Worm (Caenorhabditis elegans) whole organism, L1 larva: Measurements from ENCODE around the gene alh-1.
A peak's percentile ranks its signal among the peaks of the same experiment; 100 is the strongest.

ENCODE experiments used
- C04F5.9 ChIP-seq: sonication (generic microtip); optimal IDR thresholded peaks from 2 replicates; lab custom pipeline; 2016; ENCODE audit warnings: missing genetic modification characterization, missing compliant biosample characterization
- C16A3.4 ChIP-seq: fragments of 150-350 bp; optimal IDR thresholded peaks from 2 replicates; lab custom pipeline; 2014; ENCODE audit warnings: missing biosample characterization, missing genetic modification characterization
- C34B4.2 ChIP-seq: sonication (generic microtip); optimal IDR thresholded peaks from 2 replicates; lab custom pipeline; 2017; ENCODE audit warnings: mild to moderate bottlenecking, missing genetic modification characterization, missing compliant biosample characterization
- Y116A8C.19 ChIP-seq: sonication (generic microtip); optimal IDR thresholded peaks from 2 replicates; lab custom pipeline; 2016; ENCODE audit warnings: missing compliant biosample characterization, missing genetic modification characterization, borderline replicate concordance
- aha-1 ChIP-seq: fragments of 150-350 bp; optimal IDR thresholded peaks from 2 replicates; lab custom pipeline; 2014; ENCODE audit warnings: missing biosample characterization, missing genetic modification characterization
- alr-1 ChIP-seq: fragments of 200-800 bp; sonication (Bioruptor generic); optimal IDR thresholded peaks from 2 replicates; lab custom pipeline; 2018; ENCODE audit warnings: borderline replicate concordance, mild to moderate bottlenecking, missing genetic modification characterization, missing compliant biosample characterization
- aly-2 ChIP-seq: fragments of 150-350 bp; optimal IDR thresholded peaks from 2 replicates; lab custom pipeline; 2014; ENCODE audit warnings: missing biosample characterization, missing genetic modification characterization
- blmp-1 ChIP-seq: fragments of 150-350 bp; optimal IDR thresholded peaks from 2 replicates; lab custom pipeline; 2014; ENCODE audit warnings: missing biosample characterization, missing genetic modification characterization
- ceh-63 ChIP-seq: fragments of 200-800 bp; sonication (Bioruptor generic); optimal IDR thresholded peaks from 2 replicates; lab custom pipeline; 2018; ENCODE audit warnings: mild to moderate bottlenecking, missing genetic modification characterization, missing compliant biosample characterization
- ces-1 ChIP-seq: fragments of 150-350 bp; optimal IDR thresholded peaks from 2 replicates; lab custom pipeline; 2014; ENCODE audit warnings: missing biosample characterization, missing genetic modification reagents, missing genetic modification characterization
- dsc-1 ChIP-seq: sonication (generic microtip); optimal IDR thresholded peaks from 2 replicates; lab custom pipeline; 2016; ENCODE audit warnings: mild to moderate bottlenecking, missing genetic modification characterization, missing compliant biosample characterization
- efl-1 ChIP-seq, 4 experiments: fragments of 150-350 bp; optimal IDR thresholded peaks in 3 of 4; peaks in 1 of 4; 1 replicate in 1 of 4; 2 replicates in 3 of 4; lab custom pipeline; 2014; ENCODE audit warnings: missing biosample characterization in 2 of 4, missing genetic modification characterization in 2 of 4, missing genetic modification reagents in 2 of 4
- efl-3 ChIP-seq: fragments of 200-800 bp; sonication (Bioruptor generic); optimal IDR thresholded peaks from 2 replicates; lab custom pipeline; 2018; ENCODE audit warnings: mild to moderate bottlenecking, missing genetic modification characterization, missing compliant biosample characterization
- elt-3 ChIP-seq, 6 experiments: fragments of 150-350 bp in 1 of 6; sonication (generic microtip); optimal IDR thresholded peaks; 2 replicates each; lab custom pipeline; 2017 to 2018; ENCODE audit warnings: missing biosample characterization in 6 of 6, missing genetic modification characterization in 6 of 6, inconsistent platforms in 1 of 6
- ets-5 ChIP-seq: fragments of 200-800 bp; sonication (Bioruptor generic); IDR thresholded peaks from 2 replicates; pipeline ENCODE4 v1.3.6; 2022; ENCODE audit warnings: missing genetic modification characterization, missing compliant biosample characterization
- fkh-4 ChIP-seq: sonication (generic microtip); optimal IDR thresholded peaks from 2 replicates; lab custom pipeline; 2016; ENCODE audit warnings: missing compliant biosample characterization, missing genetic modification characterization, borderline replicate concordance
- fos-1 ChIP-seq: fragments of 150-350 bp; optimal IDR thresholded peaks from 2 replicates; lab custom pipeline; 2014; ENCODE audit warnings: missing biosample characterization, missing genetic modification characterization
- hlh-17 ChIP-seq: fragments of 200-800 bp; sonication (Bioruptor generic); optimal IDR thresholded peaks from 2 replicates; lab custom pipeline; 2018; ENCODE audit warnings: missing genetic modification characterization, mild to moderate bottlenecking, missing compliant biosample characterization, moderate library complexity, borderline replicate concordance
- hlh-4 ChIP-seq: sonication (generic microtip); optimal IDR thresholded peaks from 2 replicates; lab custom pipeline; 2016; ENCODE audit warnings: mild to moderate bottlenecking, missing genetic modification characterization, missing compliant biosample characterization
- hpl-2 ChIP-seq: fragments of 150-350 bp; optimal IDR thresholded peaks from 2 replicates; lab custom pipeline; 2014; ENCODE audit warnings: missing biosample characterization, missing genetic modification reagents, missing genetic modification characterization
- jun-1 ChIP-seq: fragments of 150-350 bp; optimal IDR thresholded peaks from 2 replicates; lab custom pipeline; 2014; ENCODE audit warnings: missing biosample characterization, missing genetic modification reagents, missing genetic modification characterization
- lin-13 ChIP-seq: fragments of 150-350 bp; optimal IDR thresholded peaks from 2 replicates; lab custom pipeline; 2014; ENCODE audit warnings: missing biosample characterization, missing genetic modification reagents, missing genetic modification characterization
- lin-35 ChIP-seq, 2 experiments: fragments of 150-350 bp; optimal IDR thresholded peaks; 2 replicates each; lab custom pipeline; 2014; ENCODE audit warnings: missing biosample characterization in 2 of 2, missing genetic modification characterization in 2 of 2, missing genetic modification reagents in 2 of 2
- lin-39 ChIP-seq: fragments of 150-350 bp; optimal IDR thresholded peaks from 2 replicates; lab custom pipeline; 2014; ENCODE audit warnings: missing biosample characterization, missing genetic modification reagents, missing genetic modification characterization
- lir-3 ChIP-seq: sonication (generic microtip); optimal IDR thresholded peaks from 2 replicates; lab custom pipeline; 2016; ENCODE audit warnings: mild to moderate bottlenecking, missing genetic modification characterization, moderate library complexity, missing compliant biosample characterization; ENCODE audit not compliant: poor library complexity
- mef-2 ChIP-seq: fragments of 150-350 bp; optimal IDR thresholded peaks from 2 replicates; lab custom pipeline; 2014; ENCODE audit warnings: missing biosample characterization, missing genetic modification characterization
- mep-1 ChIP-seq: fragments of 150-350 bp; optimal IDR thresholded peaks from 2 replicates; lab custom pipeline; 2014; ENCODE audit warnings: missing biosample characterization, missing genetic modification characterization
- nhr-19 ChIP-seq: fragments of 200-800 bp; sonication (Bioruptor generic); conservative IDR thresholded peaks from 2 replicates; pipeline ENCODE4 v1.3.6; 2022; ENCODE audit warnings: missing genetic modification characterization, missing compliant biosample characterization
- nhr-237 ChIP-seq: fragments of 150-350 bp; optimal IDR thresholded peaks from 2 replicates; lab custom pipeline; 2014; ENCODE audit warnings: missing biosample characterization, missing genetic modification characterization
- nhr-28 ChIP-seq: fragments of 150-350 bp; optimal IDR thresholded peaks from 2 replicates; lab custom pipeline; 2014; ENCODE audit warnings: missing biosample characterization, missing genetic modification characterization
- nhr-71 ChIP-seq: sonication (generic microtip); optimal IDR thresholded peaks from 2 replicates; lab custom pipeline; 2016; ENCODE audit warnings: mild to moderate bottlenecking, missing genetic modification characterization, moderate library complexity, missing compliant biosample characterization
- nhr-90 ChIP-seq: sonication (generic microtip); optimal IDR thresholded peaks from 2 replicates; lab custom pipeline; 2016; ENCODE audit warnings: mild to moderate bottlenecking, missing genetic modification characterization, missing compliant biosample characterization; ENCODE audit not compliant: poor library complexity
- pqm-1 ChIP-seq: sonication (generic microtip); optimal IDR thresholded peaks from 3 replicates; lab custom pipeline; 2017; ENCODE audit warnings: missing biosample characterization, missing genetic modification characterization
- skn-1 ChIP-seq: fragments of 150-350 bp; optimal IDR thresholded peaks from 2 replicates; lab custom pipeline; 2014; ENCODE audit warnings: missing biosample characterization, missing genetic modification characterization
- snpc-4 ChIP-seq: fragments of 150-350 bp; optimal IDR thresholded peaks from 2 replicates; lab custom pipeline; 2014; ENCODE audit warnings: missing biosample characterization, missing genetic modification characterization
- snu-23 ChIP-seq: sonication (generic microtip); optimal IDR thresholded peaks from 2 replicates; lab custom pipeline; 2016; ENCODE audit warnings: missing genetic modification characterization, missing compliant biosample characterization
- sox-4 ChIP-seq: sonication (generic microtip); optimal IDR thresholded peaks from 2 replicates; lab custom pipeline; 2016; ENCODE audit warnings: missing genetic modification characterization, missing compliant biosample characterization
- sptf-1 ChIP-seq: fragments of 150-350 bp; optimal IDR thresholded peaks from 2 replicates; lab custom pipeline; 2014; ENCODE audit warnings: missing biosample characterization, missing genetic modification characterization
- swsn-7 ChIP-seq: sonication (generic microtip); optimal IDR thresholded peaks from 2 replicates; lab custom pipeline; 2016; ENCODE audit warnings: missing genetic modification characterization, missing compliant biosample characterization
- tlp-1 ChIP-seq: fragments of 150-350 bp; optimal IDR thresholded peaks from 2 replicates; lab custom pipeline; 2014; ENCODE audit warnings: missing biosample characterization, missing genetic modification characterization
- unc-86 ChIP-seq: sonication (generic microtip); optimal IDR thresholded peaks from 2 replicates; lab custom pipeline; 2016; ENCODE audit warnings: missing genetic modification characterization, missing compliant biosample characterization
- unc-98 ChIP-seq: fragments of 200-800 bp; sonication (Bioruptor generic); IDR thresholded peaks from 2 replicates; pipeline ENCODE4 v1.3.6; 2022; ENCODE audit warnings: missing genetic modification characterization, missing compliant biosample characterization
- xbp-1 ChIP-seq: sonication (generic microtip); optimal IDR thresholded peaks from 2 replicates; lab custom pipeline; 2016; ENCODE audit warnings: missing genetic modification characterization, missing compliant biosample characterization
- zip-4 ChIP-seq: fragments of 200-800 bp; sonication (Bioruptor generic); optimal IDR thresholded peaks from 2 replicates; lab custom pipeline; 2018; ENCODE audit warnings: mild to moderate bottlenecking, missing genetic modification characterization, moderate library complexity, missing compliant biosample characterization
- ztf-11 ChIP-seq, 2 experiments: sonication (generic microtip); optimal IDR thresholded peaks; 2 replicates each; lab custom pipeline; 2016 to 2017; ENCODE audit warnings: missing genetic modification characterization in 2 of 2, missing biosample characterization in 1 of 2, missing compliant biosample characterization in 1 of 2
- ztf-4 ChIP-seq: fragments of 150-350 bp; optimal IDR thresholded peaks from 2 replicates; lab custom pipeline; 2014; ENCODE audit warnings: missing biosample characterization, missing genetic modification characterization

Gene alh-1

ce11 chrIII:5031375-5031836, 46.2 kb upstream of the alh-1 start (continued):
- peak; percentile 51 for TF ChIP-seq zip-4 (GFP tag; lab: Kevin White, UChicago)
- peak; percentile 16 for TF ChIP-seq skn-1 (tag; lab: Kevin White, UChicago)
- peak; percentile 77 for TF ChIP-seq jun-1
- peak; percentile 15 for TF ChIP-seq C04F5.9
- peak in 1 of 2 experiments; percentile 71 for TF ChIP-seq ztf-11 (tag; optimal IDR thresholded peaks at IDR 0.05; lab: Kevin White, UChicago)
- peak; percentile 25 for TF ChIP-seq snpc-4 (tag; lab: Kevin White, UChicago)
- TF ChIP-seq nhr-90 (tag; lab: Kevin White, UChicago), result peak; percentile 86
- TF ChIP-seq aly-2 (tag; lab: Kevin White, UChicago), result peak; percentile 64
- peak; percentile 45 for TF ChIP-seq unc-86 (tag; lab: Kevin White, UChicago)
- peak; percentile 8 for TF ChIP-seq fkh-4
- TF ChIP-seq snu-23, result peak; percentile 73
- peak; percentile 41 for TF ChIP-seq fos-1 (tag; lab: Kevin White, UChicago)

ce11 chrIII:5036158-5036557, 41.4 kb upstream of the alh-1 start, which contains the start of gene C45G9.6:
C45G9.6 (plus strand) TSS chrIII:5036458.
- no peak for TF ChIP-seq unc-98 (GFP tag; lab: Robert Waterston, UW)
- TF ChIP-seq mep-1, result no peak
- TF ChIP-seq aha-1, result no peak
- TF ChIP-seq xbp-1 (tag; lab: Kevin White, UChicago), result no peak
- no peak for TF ChIP-seq alr-1 (tag; lab: Kevin White, UChicago)
- no peak for TF ChIP-seq Y116A8C.19
- no peak for TF ChIP-seq lin-35 (GFP tag; optimal IDR thresholded peaks at IDR 0.05; lab: Kevin White, UChicago)
- no peak for TF ChIP-seq elt-3 (tag; optimal IDR thresholded peaks at IDR 0.05; lab: Kevin White, UChicago)
- no peak for TF ChIP-seq lir-3
- TF ChIP-seq swsn-7 (tag; lab: Kevin White, UChicago), result no peak
- no peak for TF ChIP-seq ets-5 (GFP tag; lab: Robert Waterston, UW)
- TF ChIP-seq fkh-4, result no peak
- no peak for TF ChIP-seq lin-13
- TF ChIP-seq nhr-28 (tag; lab: Kevin White, UChicago), result no peak
- TF ChIP-seq unc-86 (tag; lab: Kevin White, UChicago), result no peak
- TF ChIP-seq sptf-1, result no peak
- no peak for TF ChIP-seq mef-2 (tag; lab: Kevin White, UChicago)
- TF ChIP-seq jun-1, result no peak
- TF ChIP-seq, all 84 proteins: peak for 0

ce11 chrIII:5042112-5042511, 35.5 kb upstream of the alh-1 start, which contains the start of gene nlp-43:
nlp-43 (plus strand) TSS chrIII:5042412.
- TF ChIP-seq hpl-2 (GFP tag; lab: Kevin White, UChicago), result no peak
- no peak for TF ChIP-seq blmp-1 (tag; lab: Kevin White, UChicago)
- no peak for TF ChIP-seq hlh-4 (tag; lab: Kevin White, UChicago)
- TF ChIP-seq nhr-19 (GFP tag; lab: Robert Waterston, UW), result no peak

- TF ChIP-seq ztf-11 (tag; optimal IDR thresholded peaks at IDR 0.05; lab: Kevin White, UChicago) (no peak), nhr-237 (tag; lab: Kevin White, UChicago) (no peak), efl-1 (optimal IDR thresholded peaks at IDR 0.05; lab: Kevin White, UChicago) (no peak), efl-1 (GFP tag; optimal IDR thresholded peaks at IDR 0.05 in 1 of 2; lab: Kevin White, UChicago) (peak in 1 of 2 experiments; percentile 47), ceh-63 (GFP tag; lab: Kevin White, UChicago) (peak; percentile 6)
- TF ChIP-seq, all 84 proteins: peak for 2
These were observed 32.9 kb upstream of the alh-1 start, which contains the start of gene C45G9.14 for ce11 chrIII:5044709-5045108. C45G9.14 (plus strand) TSS chrIII:5045009.

- no peak for TF ChIP-seq sox-4
- TF ChIP-seq Y116A8C.19, result no peak
- TF ChIP-seq dsc-1 (tag; lab: Kevin White, UChicago), result no peak
- TF ChIP-seq pqm-1 (tag; lab: Kevin White, UChicago), result no peak
- no peak for TF ChIP-seq hlh-17
- TF ChIP-seq nhr-71 (tag; lab: Kevin White, UChicago), result peak; percentile 16
- no peak for TF ChIP-seq nhr-237 (tag; lab: Kevin White, UChicago)
- TF ChIP-seq swsn-7 (tag; lab: Kevin White, UChicago), result peak; percentile 2
- no peak for TF ChIP-seq lin-39 (tag; lab: Kevin White, UChicago)
- no peak for TF ChIP-seq ces-1 (GFP tag; lab: Kevin White, UChicago)
- TF ChIP-seq unc-86 (tag; lab: Kevin White, UChicago), result no peak
- TF ChIP-seq efl-3, result no peak
- TF ChIP-seq C16A3.4 (tag; lab: Kevin White, UChicago), result peak; percentile 9
- no peak for TF ChIP-seq aha-1
- TF ChIP-seq C34B4.2 (tag; lab: Kevin White, UChicago), result no peak
- no peak for TF ChIP-seq tlp-1 (tag; lab: Kevin White, UChicago)
- no peak for TF ChIP-seq ztf-4 (tag; lab: Kevin White, UChicago)
These were observed 30.4 kb upstream of the alh-1 start, which contains the start of gene txbp-3 for ce11 chrIII:5047175-5047574. txbp-3 (minus strand) TSS chrIII:5047459.
